In the genomic region with DNA sequence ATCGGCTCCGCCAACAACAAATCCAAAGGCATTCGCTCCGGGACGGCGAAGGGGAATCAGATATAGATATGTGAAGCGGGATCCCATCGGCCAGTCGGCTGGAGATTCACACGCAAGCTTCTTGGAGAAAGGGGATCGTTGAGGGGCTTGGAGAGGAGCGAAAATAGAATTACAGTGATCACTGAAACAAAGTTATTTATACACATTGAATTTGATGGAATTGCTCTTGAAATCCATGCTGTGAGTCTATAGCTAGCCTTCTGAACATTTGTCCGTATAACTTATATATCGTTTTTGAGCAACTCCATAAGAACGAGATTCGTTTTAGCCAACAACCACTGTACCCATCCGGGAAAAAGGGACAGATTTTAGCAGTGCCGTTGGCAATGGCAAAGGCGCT, we compare ENCODE assay signal across 1 fruit fly cellular context.
A peak's percentile ranks its signal among the peaks of the same experiment; 100 is the strongest.
TF ChIP-seq lines count a peak whose summit lies in the region.

No protein-coding gene starts in this region.

TF ChIP-seq in whole organism, embryonic, 481 proteins besides CTCF, POLR2A, EP300 and RAD21 (continued from another document and continues in another):
- peak; percentile 10 for TF ChIP-seq CG17829 (tag; optimal IDR thresholded peaks at IDR 0.05; lab: Kevin White, UChicago)
- TF ChIP-seq CG11085 (GFP tag; IDR thresholded peaks at IDR 0.05; lab: Robert Waterston, UW): no peak
- TF ChIP-seq Ptx1 (GFP tag; IDR thresholded peaks at IDR 0.05; lab: Robert Waterston, UW): 0 out of 2 replicates have a peak, but pooled peaks have one; percentile 27
- TF ChIP-seq emc (GFP tag; optimal IDR thresholded peaks at IDR 0.05; lab: Kevin White, UChicago): no peak
- TF ChIP-seq Med (GFP tag; lab: Kevin White, UChicago): peak; percentile 82
- peak; percentile 68 for TF ChIP-seq CG1602 (GFP tag; optimal IDR thresholded peaks at IDR 0.05; lab: Kevin White, UChicago)
- TF ChIP-seq lola (GFP tag; optimal IDR thresholded peaks at IDR 0.05; lab: Kevin White, UChicago): peak in 1 of 3 experiments; percentile 10
- no peak for TF ChIP-seq zen2 (GFP tag; IDR thresholded peaks at IDR 0.05; lab: Robert Waterston, UW; ENCODE audit: partially characterized antibody)
- peak; percentile 30 for TF ChIP-seq CG2678 (tag; optimal IDR thresholded peaks at IDR 0.05; lab: Kevin White, UChicago)
- no peak for TF ChIP-seq CG43689 (GFP tag; IDR thresholded peaks at IDR 0.05; lab: Robert Waterston, UW)
- no peak for TF ChIP-seq CG14014 (GFP tag; IDR thresholded peaks at IDR 0.05; lab: Robert Waterston, UW)
- peak; percentile 53 for TF ChIP-seq dmrt11E (tag; optimal IDR thresholded peaks at IDR 0.05; lab: Kevin White, UChicago)
- peak; percentile 46; the same call in 1 of the 3 replicates for TF ChIP-seq CG2889 (GFP tag; IDR thresholded peaks at IDR 0.05; lab: Robert Waterston, UW)
- TF ChIP-seq sc (optimal IDR thresholded peaks at IDR 0.05; lab: Kevin White, UChicago): no peak
- TF ChIP-seq sc (GFP tag; optimal IDR thresholded peaks at IDR 0.05; lab: Kevin White, UChicago): peak; percentile 66
- TF ChIP-seq Xbp1 (GFP tag; optimal IDR thresholded peaks at IDR 0.05; lab: Kevin White, UChicago): peak; percentile 69
- peak; percentile 27 for TF ChIP-seq tup (GFP tag; optimal IDR thresholded peaks at IDR 0.05; lab: Kevin White, UChicago)
- TF ChIP-seq CG3407 (GFP tag; optimal IDR thresholded peaks at IDR 0.05; lab: Kevin White, UChicago): peak; percentile 41
- TF ChIP-seq crol (GFP tag; IDR thresholded peaks at IDR 0.05; lab: Robert Waterston, UW): peak; percentile 72
- peak; percentile 12 for TF ChIP-seq pum (GFP tag; optimal IDR thresholded peaks at IDR 0.05; lab: Kevin White, UChicago)
- peak; percentile 7 for TF ChIP-seq CG12155 (GFP tag; optimal IDR thresholded peaks at IDR 0.05; lab: Kevin White, UChicago)
- peak; percentile 37 to 89 for TF ChIP-seq bsh (GFP tag; optimal IDR thresholded peaks at IDR 0.05; lab: Kevin White, UChicago)
- TF ChIP-seq gsb (GFP tag; IDR thresholded peaks at IDR 0.05; lab: Robert Waterston, UW): no peak
- TF ChIP-seq pan (optimal IDR thresholded peaks at IDR 0.05; lab: Kevin White, UChicago): no peak
- peak in 1 of 2 experiments; percentile 56 for TF ChIP-seq pan (GFP tag; optimal IDR thresholded peaks at IDR 0.05 in 1 of 2, IDR thresholded peaks at IDR 0.05 in 1 of 2)
- peak; percentile 41 for TF ChIP-seq ewg (GFP tag; optimal IDR thresholded peaks at IDR 0.05; lab: Kevin White, UChicago)
- peak; percentile 11 for TF ChIP-seq Ssrp (tag; optimal IDR thresholded peaks at IDR 0.05; lab: Kevin White, UChicago)
- no peak for TF ChIP-seq Sox100B (GFP tag; optimal IDR thresholded peaks at IDR 0.05; lab: Kevin White, UChicago)
- peak; percentile 77 for TF ChIP-seq nom (GFP tag; optimal IDR thresholded peaks at IDR 0.05; lab: Kevin White, UChicago)
- TF ChIP-seq CG7786 (GFP tag; optimal IDR thresholded peaks at IDR 0.05; lab: Kevin White, UChicago): peak; percentile 46
- no peak for TF ChIP-seq CG6272 (GFP tag; IDR thresholded peaks at IDR 0.05; lab: Robert Waterston, UW)
- no peak for TF ChIP-seq MBD-R2 (GFP tag; IDR thresholded peaks at IDR 0.05; lab: Robert Waterston, UW)
- peak; percentile 35 for TF ChIP-seq CoRest (tag; optimal IDR thresholded peaks at IDR 0.05; lab: Kevin White, UChicago)
- TF ChIP-seq CG7357 (GFP tag; IDR thresholded peaks at IDR 0.05; lab: Robert Waterston, UW): 0 out of 3 replicates have a peak, but pooled peaks have one; percentile 21
- TF ChIP-seq her (GFP tag; optimal IDR thresholded peaks at IDR 0.05; lab: Kevin White, UChicago): peak; percentile 13
- peak; percentile 2 for TF ChIP-seq CG9727 (GFP tag; optimal IDR thresholded peaks at IDR 0.05; lab: Kevin White, UChicago)
- TF ChIP-seq fd64A (GFP tag; optimal IDR thresholded peaks at IDR 0.05; lab: Kevin White, UChicago): no peak
- TF ChIP-seq CG7839 (tag; optimal IDR thresholded peaks at IDR 0.05; lab: Kevin White, UChicago): peak; percentile 23
- 0 out of 3 replicates have a peak, but pooled peaks have one; percentile 50 for TF ChIP-seq Optix (GFP tag; IDR thresholded peaks at IDR 0.05; lab: Robert Waterston, UW)
- peak; percentile 1 for TF ChIP-seq CG13424 (tag; optimal IDR thresholded peaks at IDR 0.05; lab: Kevin White, UChicago)
- TF ChIP-seq org-1 (GFP tag; optimal IDR thresholded peaks at IDR 0.05; lab: Kevin White, UChicago): no peak
- TF ChIP-seq tx (GFP tag; optimal IDR thresholded peaks at IDR 0.05; lab: Kevin White, UChicago): peak; percentile 14
- TF ChIP-seq CG10654 (GFP tag; optimal IDR thresholded peaks at IDR 0.05; lab: Kevin White, UChicago): no peak
- peak; percentile 24 for TF ChIP-seq CG18262 (tag; optimal IDR thresholded peaks at IDR 0.05; lab: Kevin White, UChicago)
- TF ChIP-seq CG17328 (GFP tag; IDR thresholded peaks at IDR 0.05; lab: Robert Waterston, UW): peak; percentile 57; the same call in 1 of the 2 replicates
- TF ChIP-seq az2 (GFP tag; optimal IDR thresholded peaks at IDR 0.05; lab: Kevin White, UChicago): peak; percentile 36
- peak; percentile 30 for TF ChIP-seq lilli (GFP tag; optimal IDR thresholded peaks at IDR 0.05; lab: Kevin White, UChicago)
- TF ChIP-seq sens-2 (GFP tag; IDR thresholded peaks at IDR 0.05; lab: Robert Waterston, UW): 0 out of 2 replicates have a peak, but pooled peaks have one; percentile 29
- TF ChIP-seq CG18619 (GFP tag; optimal IDR thresholded peaks at IDR 0.05; lab: Kevin White, UChicago): no peak
- TF ChIP-seq trh (GFP tag; optimal IDR thresholded peaks at IDR 0.05; lab: Kevin White, UChicago): peak; percentile 20
- TF ChIP-seq phol (tag; optimal IDR thresholded peaks at IDR 0.05; lab: Kevin White, UChicago): peak; percentile 17
- peak; percentile 44; the same call in 1 of the 2 replicates for TF ChIP-seq CG32772 (GFP tag; IDR thresholded peaks at IDR 0.05; lab: Robert Waterston, UW)
- peak; percentile 51 for TF ChIP-seq CG4404 (GFP tag; IDR thresholded peaks at IDR 0.05; lab: Robert Waterston, UW)
- peak; percentile 21 for TF ChIP-seq CG9876 (GFP tag; optimal IDR thresholded peaks at IDR 0.05; lab: Kevin White, UChicago)
- 0 out of 2 replicates have a peak, but pooled peaks have one; percentile 28 for TF ChIP-seq CG14441 (GFP tag; IDR thresholded peaks at IDR 0.05; lab: Robert Waterston, UW)
- TF ChIP-seq sens (GFP tag; lab: Kevin White, UChicago): peak; percentile 75
- peak; percentile 22 for TF ChIP-seq twi (tag; optimal IDR thresholded peaks at IDR 0.05; lab: Kevin White, UChicago)
- no peak for TF ChIP-seq Side (GFP tag; optimal IDR thresholded peaks at IDR 0.05; lab: Kevin White, UChicago)
- peak; percentile 59; the same call in 1 of the 2 replicates for TF ChIP-seq Xrp1 (GFP tag; IDR thresholded peaks at IDR 0.05; lab: Robert Waterston, UW)
- peak; percentile 53 for TF ChIP-seq Chrac-16 (GFP tag; optimal IDR thresholded peaks at IDR 0.05; lab: Kevin White, UChicago)
- no peak for TF ChIP-seq insv (GFP tag; optimal IDR thresholded peaks at IDR 0.05; lab: Kevin White, UChicago)
- peak; percentile 31 for TF ChIP-seq CG5245 (GFP tag; optimal IDR thresholded peaks at IDR 0.05; lab: Kevin White, UChicago)
- peak; percentile 45 for TF ChIP-seq ind (GFP tag; optimal IDR thresholded peaks at IDR 0.05; lab: Kevin White, UChicago)
- peak; percentile 13 for TF ChIP-seq CG2116 (GFP tag; optimal IDR thresholded peaks at IDR 0.05; lab: Kevin White, UChicago)
- no peak for TF ChIP-seq repo (GFP tag; optimal IDR thresholded peaks at IDR 0.05; lab: Kevin White, UChicago)
- peak; percentile 40 for TF ChIP-seq Hr3 (GFP tag; optimal IDR thresholded peaks at IDR 0.05; lab: Kevin White, UChicago)
- no peak for TF ChIP-seq Trl (optimal IDR thresholded peaks at IDR 0.05; lab: Kevin White, UChicago)
- peak; percentile 49 for TF ChIP-seq Trl (GFP tag; optimal IDR thresholded peaks at IDR 0.05; lab: Kevin White, UChicago)
- peak; percentile 28; the same call in 1 of the 2 replicates for TF ChIP-seq ranshi (GFP tag; IDR thresholded peaks at IDR 0.05; lab: Robert Waterston, UW)
- peak; percentile 58 for TF ChIP-seq Mes4 (GFP tag; optimal IDR thresholded peaks at IDR 0.05; lab: Kevin White, UChicago)
- TF ChIP-seq Ets65A (GFP tag; lab: Kevin White, UChicago): peak; percentile 37
- TF ChIP-seq Sin3A (optimal IDR thresholded peaks at IDR 0.05; lab: Kevin White, UChicago): no peak
- no peak for TF ChIP-seq en (GFP tag; optimal IDR thresholded peaks at IDR 0.05; lab: Kevin White, UChicago)
- TF ChIP-seq so (GFP tag; IDR thresholded peaks at IDR 0.05; lab: Robert Waterston, UW): 0 out of 3 replicates have a peak, but pooled peaks have one; percentile 19
- TF ChIP-seq HLH54F (GFP tag; optimal IDR thresholded peaks at IDR 0.05; lab: Kevin White, UChicago): peak; percentile 30
- TF ChIP-seq CG11504 (tag; optimal IDR thresholded peaks at IDR 0.05; lab: Kevin White, UChicago): peak; percentile 6
- TF ChIP-seq CG2712 (tag; optimal IDR thresholded peaks at IDR 0.05; lab: Kevin White, UChicago): peak; percentile 40
- TF ChIP-seq Mrtf (GFP tag; IDR thresholded peaks at IDR 0.05; lab: Robert Waterston, UW): 0 out of 3 replicates have a peak, but pooled peaks have one; percentile 32
- peak; percentile 8 for TF ChIP-seq CG8388 (GFP tag; optimal IDR thresholded peaks at IDR 0.05; lab: Kevin White, UChicago)
- TF ChIP-seq zfh1 (GFP tag; IDR thresholded peaks at IDR 0.05; lab: Robert Waterston, UW): 0 out of 3 replicates have a peak, but pooled peaks have one; percentile 3
- TF ChIP-seq Antp (GFP tag; optimal IDR thresholded peaks at IDR 0.05; lab: Kevin White, UChicago): peak; percentile 18
- peak in 1 of 2 experiments; percentile 27 for TF ChIP-seq dpn (GFP tag; optimal IDR thresholded peaks at IDR 0.05; lab: Kevin White, UChicago)
- TF ChIP-seq CG15269 (tag; optimal IDR thresholded peaks at IDR 0.05; lab: Kevin White, UChicago): peak; percentile 34
- TF ChIP-seq vvl (GFP tag; IDR thresholded peaks at IDR 0.05; lab: Robert Waterston, UW): peak; percentile 47
- peak; percentile 45 for TF ChIP-seq CG4707 (GFP tag; optimal IDR thresholded peaks at IDR 0.05; lab: Kevin White, UChicago)
- peak; percentile 42; the same call in 1 of the 2 replicates for TF ChIP-seq CG10959 (GFP tag; IDR thresholded peaks at IDR 0.05; lab: Robert Waterston, UW)
- no peak for TF ChIP-seq dm (GFP tag; optimal IDR thresholded peaks at IDR 0.05; lab: Kevin White, UChicago)
- peak; percentile 36; the same call in 1 of the 2 replicates for TF ChIP-seq esg (GFP tag; conservative IDR thresholded peaks at IDR 0.05; lab: Robert Waterston, UW)
- TF ChIP-seq CG16815 (GFP tag; optimal IDR thresholded peaks at IDR 0.05; lab: Kevin White, UChicago): peak; percentile 53
- TF ChIP-seq gt (GFP tag; IDR thresholded peaks at IDR 0.05; lab: Robert Waterston, UW): no peak
- TF ChIP-seq ap (GFP tag; IDR thresholded peaks at IDR 0.05; lab: Robert Waterston, UW): 0 out of 2 replicates have a peak, but pooled peaks have one; percentile 25
- TF ChIP-seq CG9609 (GFP tag; optimal IDR thresholded peaks at IDR 0.05; lab: Kevin White, UChicago): peak; percentile 51
- no peak for TF ChIP-seq CG12071 (GFP tag; optimal IDR thresholded peaks at IDR 0.05; lab: Kevin White, UChicago)
- no peak for TF ChIP-seq pb (GFP tag; optimal IDR thresholded peaks at IDR 0.05; lab: Kevin White, UChicago)
- peak; percentile 10 for TF ChIP-seq CG4424 (GFP tag; optimal IDR thresholded peaks at IDR 0.05; lab: Kevin White, UChicago)
- no peak for TF ChIP-seq CG15601 (tag; optimal IDR thresholded peaks at IDR 0.05; lab: Kevin White, UChicago)
- TF ChIP-seq Atf3 (GFP tag; optimal IDR thresholded peaks at IDR 0.05; lab: Kevin White, UChicago): peak; percentile 33
- TF ChIP-seq CG17385 (GFP tag; optimal IDR thresholded peaks at IDR 0.05; lab: Kevin White, UChicago): peak; percentile 56
- peak; percentile 44 for TF ChIP-seq CG8944 (GFP tag; optimal IDR thresholded peaks at IDR 0.05; lab: Kevin White, UChicago)
- TF ChIP-seq Rfx (GFP tag; IDR thresholded peaks at IDR 0.05; lab: Robert Waterston, UW): peak; percentile 38; the same call in 1 of the 2 replicates
- no peak for TF ChIP-seq Dref (GFP tag; IDR thresholded peaks at IDR 0.05; lab: Robert Waterston, UW)
- TF ChIP-seq CG17359 (tag; optimal IDR thresholded peaks at IDR 0.05; lab: Kevin White, UChicago): peak; percentile 15
- TF ChIP-seq Aef1 (GFP tag; IDR thresholded peaks at IDR 0.05; lab: Robert Waterston, UW): no peak
- TF ChIP-seq pita (GFP tag; optimal IDR thresholded peaks at IDR 0.05; lab: Kevin White, UChicago): no peak
- TF ChIP-seq Dad (GFP tag; optimal IDR thresholded peaks at IDR 0.05; lab: Kevin White, UChicago): peak; percentile 22
- no peak for TF ChIP-seq lov (optimal IDR thresholded peaks at IDR 0.05; lab: Kevin White, UChicago)
- no peak for TF ChIP-seq lov (GFP tag; IDR thresholded peaks at IDR 0.05; lab: Robert Waterston, UW)
- TF ChIP-seq BEAF-32 (GFP tag; optimal IDR thresholded peaks at IDR 0.05; lab: Kevin White, UChicago): no peak
- TF ChIP-seq CG2875 (GFP tag; optimal IDR thresholded peaks at IDR 0.05; lab: Kevin White, UChicago): peak; percentile 15
- TF ChIP-seq Bdp1 (GFP tag; optimal IDR thresholded peaks at IDR 0.05; lab: Kevin White, UChicago): peak; percentile 33
- TF ChIP-seq cato (GFP tag; optimal IDR thresholded peaks at IDR 0.05; lab: Kevin White, UChicago; ENCODE audit: borderline replicate concordance): peak; percentile 6
- no peak for TF ChIP-seq ham (GFP tag; IDR thresholded peaks at IDR 0.05; lab: Robert Waterston, UW)
- TF ChIP-seq CG34422 (GFP tag; IDR thresholded peaks at IDR 0.05; lab: Robert Waterston, UW): 0 out of 3 replicates have a peak, but pooled peaks have one; percentile 23
- TF ChIP-seq CG10274 (GFP tag; optimal IDR thresholded peaks at IDR 0.05; lab: Kevin White, UChicago): no peak
- TF ChIP-seq ase (GFP tag; IDR thresholded peaks at IDR 0.05; lab: Robert Waterston, UW): no peak
- TF ChIP-seq fd96Cb (tag; optimal IDR thresholded peaks at IDR 0.05; lab: Kevin White, UChicago): no peak
- TF ChIP-seq MESR4 (GFP tag; optimal IDR thresholded peaks at IDR 0.05; lab: Kevin White, UChicago): no peak
- TF ChIP-seq tgo (GFP tag; IDR thresholded peaks at IDR 0.05; lab: Robert Waterston, UW): peak; percentile 22; the same call in 1 of the 3 replicates
- TF ChIP-seq fd102C (GFP tag; optimal IDR thresholded peaks at IDR 0.05; lab: Kevin White, UChicago): peak; percentile 2
- peak; percentile 6 for TF ChIP-seq CG4820 (GFP tag; optimal IDR thresholded peaks at IDR 0.05; lab: Kevin White, UChicago)
- TF ChIP-seq CG2120 (GFP tag; optimal IDR thresholded peaks at IDR 0.05; lab: Kevin White, UChicago): peak; percentile 26
- no peak for TF ChIP-seq mld (GFP tag; IDR thresholded peaks at IDR 0.05; lab: Robert Waterston, UW; ENCODE audit: partially characterized antibody)
- TF ChIP-seq CG32767 (GFP tag; IDR thresholded peaks at IDR 0.05; lab: Robert Waterston, UW): no peak
- TF ChIP-seq knrl (GFP tag; IDR thresholded peaks at IDR 0.05; lab: Robert Waterston, UW; ENCODE audit: partially characterized antibody): no peak
